Worm (Caenorhabditis elegans): Measurements from ENCODE around the gene micu-1.

DNA sequence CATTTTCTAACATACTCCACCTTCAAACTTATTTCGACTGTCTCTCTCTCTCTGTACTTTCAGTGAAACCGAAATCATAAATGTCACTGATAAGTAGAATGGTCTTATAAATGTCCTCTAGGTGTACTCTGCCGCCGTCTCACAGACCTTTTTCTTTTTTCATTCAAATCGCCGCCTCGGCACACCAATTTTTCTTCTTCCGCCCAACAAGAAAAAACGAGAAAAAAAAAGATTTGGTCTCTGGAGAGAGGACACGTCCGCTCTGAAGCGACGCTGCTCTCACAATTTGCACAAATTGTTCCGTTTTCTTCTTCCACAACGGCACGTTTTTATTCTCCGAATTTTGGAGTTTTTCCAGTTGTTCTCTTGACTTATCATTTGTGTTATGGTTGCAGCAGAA, 15.4 kb downstream of the micu-1 start:
- no peak for TF ChIP-seq dao-5 (tag; optimal IDR thresholded peaks at IDR 0.05)
- TF ChIP-seq him-1 (tag; optimal IDR thresholded peaks at IDR 0.05): no peak
- no peak for TF ChIP-seq W03F9.2 (tag; optimal IDR thresholded peaks at IDR 0.05)
